Worm (Caenorhabditis elegans) whole organism, L2 larva: Measurements from ENCODE around the gene F29B9.7.

Source experiments
- egl-27 ChIP-seq: sonication (generic microtip); optimal IDR thresholded peaks from 3 replicates; lab custom pipeline; 2017; ENCODE audit warnings: missing biosample characterization, missing genetic modification reagents, missing genetic modification characterization
- fos-1 ChIP-seq: fragments of 150-350 bp; optimal IDR thresholded peaks from 2 replicates; lab custom pipeline; 2014; ENCODE audit warnings: missing biosample characterization, missing genetic modification characterization
- nhr-237 ChIP-seq: fragments of 150-350 bp; optimal IDR thresholded peaks from 2 replicates; lab custom pipeline; 2014; ENCODE audit warnings: missing biosample characterization, missing genetic modification characterization
- nhr-77 ChIP-seq: fragments of 150-350 bp; optimal IDR thresholded peaks from 2 replicates; lab custom pipeline; 2014; ENCODE audit warnings: missing biosample characterization, missing genetic modification characterization
- snpc-4 ChIP-seq: fragments of 150-350 bp; optimal IDR thresholded peaks from 2 replicates; lab custom pipeline; 2014; ENCODE audit warnings: missing biosample characterization, missing genetic modification characterization
- unc-55 ChIP-seq: fragments of 150-350 bp; sonication (generic microtip); optimal IDR thresholded peaks from 3 replicates; lab custom pipeline; 2014; ENCODE audit warnings: missing biosample characterization, missing genetic modification reagents, missing genetic modification characterization
- zag-1 ChIP-seq: fragments of 150-350 bp; optimal IDR thresholded peaks from 2 replicates; lab custom pipeline; 2014; ENCODE audit warnings: missing biosample characterization, missing genetic modification characterization

- no peak for TF ChIP-seq snpc-4 (tag; lab: Kevin White, UChicago)
- no peak for TF ChIP-seq unc-55 (GFP tag; lab: Kevin White, UChicago)
- TF ChIP-seq fos-1 (tag; lab: Kevin White, UChicago): no peak
- TF ChIP-seq zag-1 (tag; lab: Kevin White, UChicago): no peak
- no peak for TF ChIP-seq egl-27 (tag; lab: Kevin White, UChicago)
- no peak for TF ChIP-seq nhr-237
- no peak for TF ChIP-seq nhr-77 (tag; lab: Kevin White, UChicago)
These were observed 11.7 kb upstream of the F29B9.7 start, which contains the start of gene F19C7.8 for ce11 chrIV:4637840-4638239.
